Fruit fly (Drosophila melanogaster): Measurements from ENCODE around the gene CHKov1.

dm6 chr3R:25289589-25289988 is 39.5 kb downstream of the CHKov1 start, which contains the start of gene CG11893:
- TF ChIP-seq psq (GFP tag; optimal IDR thresholded peaks at IDR 0.05) (no peak), Mio (GFP tag; optimal IDR thresholded peaks at IDR 0.05) (no peak), CG9705 (GFP tag; optimal IDR thresholded peaks at IDR 0.05) (no peak), CG32264 (GFP tag; optimal IDR thresholded peaks at IDR 0.05) (no peak), dmrt93B (GFP tag; optimal IDR thresholded peaks at IDR 0.05) (no peak), lola (GFP tag; optimal IDR thresholded peaks at IDR 0.05) (no peak), fru (GFP tag; optimal IDR thresholded peaks at IDR 0.05) (no peak), dsf (GFP tag; optimal IDR thresholded peaks at IDR 0.05; ENCODE audit: borderline replicate concordance) (no peak), HLH106 (tag; optimal IDR thresholded peaks at IDR 0.05) (no peak), jim (GFP tag; optimal IDR thresholded peaks at IDR 0.05) (no peak), ey (GFP tag; optimal IDR thresholded peaks at IDR 0.05) (no peak), CrebA (GFP tag; optimal IDR thresholded peaks at IDR 0.05; ENCODE audit: borderline replicate concordance) (no peak), Dif (GFP tag; optimal IDR thresholded peaks at IDR 0.05; ENCODE audit: partially characterized antibody) (no peak)
